Worm (Caenorhabditis elegans) whole organism, young adult: ENCODE data around the gene Y67D8B.3.

Experiments
- atf-7 ChIP-seq: sonication (generic microtip); optimal IDR thresholded peaks from 2 replicates; lab custom pipeline; 2017; ENCODE audit warnings: mild to moderate bottlenecking, missing genetic modification characterization, missing compliant biosample characterization
- ceh-100 ChIP-seq: fragments of 200-800 bp; sonication (Bioruptor generic); IDR thresholded peaks from 2 replicates; pipeline ENCODE4 v1.3.6; 2022; ENCODE audit warnings: missing genetic modification reagents, missing genetic modification characterization, missing compliant biosample characterization
- dox-1 ChIP-seq: fragments of 200-800 bp; sonication (Bioruptor generic); IDR thresholded peaks from 2 replicates; pipeline ENCODE4 v1.3.6; 2022; ENCODE audit warnings: missing genetic modification reagents, missing genetic modification characterization, missing compliant biosample characterization
- dpff-1 ChIP-seq: sonication (generic microtip); optimal IDR thresholded peaks from 2 replicates; lab custom pipeline; 2017; ENCODE audit warnings: mild to moderate bottlenecking, missing genetic modification characterization, missing compliant biosample characterization
- hmg-20 ChIP-seq: fragments of 200-800 bp; sonication (Bioruptor generic); IDR thresholded peaks from 2 replicates; pipeline ENCODE4 v1.3.6; 2022; ENCODE audit warnings: missing genetic modification reagents, missing genetic modification characterization, missing compliant biosample characterization
- let-526 ChIP-seq: fragments of 200-800 bp; sonication (Bioruptor generic); IDR thresholded peaks from 2 replicates; pipeline ENCODE4 v1.3.6; 2022; ENCODE audit warnings: missing genetic modification reagents, missing genetic modification characterization, missing compliant biosample characterization
- lsl-1 ChIP-seq: fragments of 200-800 bp; sonication (Bioruptor generic); optimal IDR thresholded peaks from 2 replicates; lab custom pipeline; 2018; ENCODE audit warnings: mild to moderate bottlenecking, missing genetic modification characterization, moderate library complexity, missing compliant biosample characterization
- nhr-80 ChIP-seq: sonication (generic microtip); optimal IDR thresholded peaks from 2 replicates; lab custom pipeline; 2016; ENCODE audit warnings: missing genetic modification characterization, missing compliant biosample characterization
- pha-4 ChIP-seq: fragments of 150-350 bp; sonication (generic microtip); optimal IDR thresholded peaks from 2 replicates; lab custom pipeline; 2014; ENCODE audit warnings: missing biosample characterization, missing genetic modification reagents, missing genetic modification characterization
- sea-2 ChIP-seq: fragments of 200-800 bp; sonication (Bioruptor generic); IDR thresholded peaks from 2 replicates; pipeline ENCODE4 v1.3.6; 2022; ENCODE audit warnings: missing genetic modification characterization, missing compliant biosample characterization
- ztf-22 ChIP-seq: fragments of 200-800 bp; sonication (Bioruptor generic); optimal IDR thresholded peaks from 2 replicates; lab custom pipeline; 2018; ENCODE audit warnings: mild to moderate bottlenecking, missing genetic modification characterization, moderate library complexity, missing compliant biosample characterization

Y67D8B.3 gene

DNA sequence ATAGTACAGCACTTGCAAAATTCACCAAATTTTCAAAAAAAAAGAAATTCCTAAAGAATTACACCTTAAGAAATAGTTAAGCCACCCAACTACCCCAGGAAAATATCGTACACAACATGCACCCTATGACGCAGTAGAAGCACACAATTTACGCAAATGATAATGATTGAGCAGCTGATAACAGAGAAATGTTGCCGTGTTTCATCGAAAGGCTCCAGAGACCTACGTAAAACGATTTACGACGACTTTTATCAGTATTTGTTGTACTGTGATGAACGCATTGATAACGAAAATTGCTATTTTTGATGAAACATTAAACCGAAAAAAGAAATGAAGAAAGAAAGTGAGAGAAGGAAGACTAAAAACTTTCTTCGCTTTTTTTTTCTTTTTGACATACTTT lies 43.8 kb downstream of the Y67D8B.3 start:
- TF ChIP-seq nhr-80 (tag; lab: Kevin White, UChicago) (peak; percentile 93), ceh-100 (no peak), hmg-20 (GFP tag; lab: Robert Waterston, UW) (no peak), sea-2 (GFP tag; lab: Robert Waterston, UW) (no peak), atf-7 (peak; percentile 51), dox-1 (peak; percentile 26; the same call in 1 of the 2 replicates), pha-4 (tag; lab: Kevin White, UChicago) (peak; percentile 12), dpff-1 (no peak), ztf-22 (GFP tag; lab: Kevin White, UChicago) (peak; percentile 58), lsl-1 (GFP tag; lab: Kevin White, UChicago) (no peak), let-526 (GFP tag; lab: Robert Waterston, UW) (no peak)
